Fruit fly (Drosophila melanogaster): ENCODE measurements around the gene Irp-1A.

Gene Irp-1A

DNA sequence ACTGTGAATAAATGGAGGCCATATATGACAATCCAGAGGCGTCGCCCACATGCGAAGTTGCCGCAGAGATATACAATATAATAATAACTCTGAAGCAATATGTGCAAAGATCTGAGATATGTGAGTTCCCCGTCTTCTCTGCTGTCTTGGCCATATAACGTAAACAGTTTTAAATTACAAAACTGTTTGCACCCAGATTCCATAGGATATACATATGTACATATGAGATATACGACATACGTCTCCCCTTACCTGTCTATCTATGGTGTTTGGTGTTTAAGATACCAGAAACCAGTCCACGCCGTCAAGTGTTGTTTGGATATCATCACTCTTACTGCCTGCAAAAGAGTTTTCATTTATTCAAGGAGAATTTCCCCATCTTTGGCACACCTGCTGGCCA, 31.9 kb upstream of the Irp-1A start:
- no peak for TF ChIP-seq achi (GFP tag; optimal IDR thresholded peaks at IDR 0.05)
- 0 out of 3 replicates have a peak, but pooled peaks have one; percentile 17 for TF ChIP-seq eg (GFP tag; IDR thresholded peaks at IDR 0.05)
- TF ChIP-seq Ets96B (tag; optimal IDR thresholded peaks at IDR 0.05), result no peak
- TF ChIP-seq fkh (GFP tag; optimal IDR thresholded peaks at IDR 0.05), result peak; percentile 71

DNA sequence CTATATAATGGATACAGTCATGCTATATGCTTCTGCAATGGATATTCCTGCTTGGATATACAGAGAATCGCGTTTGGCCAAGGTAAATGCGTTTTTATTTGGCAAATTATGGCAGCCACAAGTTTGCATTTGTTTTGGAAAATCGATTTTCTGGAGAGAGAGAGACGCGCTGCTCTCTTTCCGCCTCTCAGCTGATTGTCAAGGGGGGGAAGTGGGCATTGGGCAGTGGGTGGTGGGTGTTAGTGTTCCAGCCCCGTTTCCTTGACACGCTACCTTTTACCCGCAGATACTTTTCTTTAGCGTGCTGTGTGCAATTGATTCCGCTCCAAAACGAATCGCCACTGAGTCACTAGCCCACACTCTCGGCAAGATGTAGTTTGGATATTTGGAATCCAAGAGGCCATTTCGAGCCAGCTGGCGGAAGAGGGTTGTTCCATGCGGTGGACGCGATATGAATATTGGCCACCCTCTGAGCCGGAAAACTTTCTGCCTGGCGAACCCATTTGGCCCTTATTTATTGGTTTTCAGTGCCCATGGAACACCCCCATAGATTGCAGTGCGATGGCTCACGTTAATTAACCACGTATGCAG, 30.9 kb upstream of the Irp-1A start:
- TF ChIP-seq eg (GFP tag; IDR thresholded peaks at IDR 0.05) (0 out of 3 replicates have a peak, but pooled peaks have one; percentile 11), CG6163 (GFP tag; IDR thresholded peaks at IDR 0.05) (no peak)

DNA sequence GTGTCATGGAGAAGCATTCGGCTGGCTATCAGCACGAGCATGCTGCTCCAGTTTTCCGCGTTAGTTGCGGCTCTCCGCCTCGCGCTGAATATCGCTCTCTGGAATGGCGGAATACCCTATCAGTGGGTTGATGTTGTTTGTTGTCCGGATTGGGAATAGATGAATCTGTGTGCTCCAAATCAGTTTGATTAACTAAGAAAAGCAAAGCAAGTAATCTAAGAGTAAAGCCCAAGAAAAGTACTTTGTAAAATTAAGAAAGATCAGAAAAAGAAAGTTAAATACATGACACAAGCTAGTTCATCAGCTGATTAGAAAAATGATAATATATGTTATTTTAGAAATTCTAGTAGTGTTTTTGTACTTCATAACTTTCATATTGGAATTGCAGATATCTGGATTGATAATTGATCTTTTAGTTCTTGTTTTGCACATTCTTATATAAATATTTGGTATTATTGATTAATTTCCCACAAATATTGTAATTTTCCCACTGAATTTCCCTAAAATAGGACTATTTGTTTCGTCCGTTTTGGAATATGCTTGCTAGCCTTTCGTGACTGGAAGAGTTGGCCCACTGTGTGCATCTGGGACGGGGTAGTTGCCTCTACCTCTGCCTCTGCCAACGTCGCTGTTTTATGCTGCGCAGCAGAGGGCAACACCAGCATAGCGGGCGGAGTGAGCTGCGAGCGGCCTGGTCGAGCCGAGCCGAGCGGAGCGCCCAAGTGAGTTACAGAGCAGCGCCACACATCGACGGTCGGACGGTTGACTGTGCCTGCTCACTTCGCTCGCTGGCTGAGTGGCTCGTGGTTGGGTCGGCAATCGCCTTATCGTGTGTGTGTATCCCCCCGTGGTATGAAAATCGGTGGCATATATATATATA, 29.7 kb upstream of the Irp-1A start:
- TF ChIP-seq net (GFP tag; optimal IDR thresholded peaks at IDR 0.05) (no peak), CG4318 (GFP tag; optimal IDR thresholded peaks at IDR 0.05) (peak; percentile 51), acj6 (GFP tag; optimal IDR thresholded peaks at IDR 0.05) (no peak), CG10631 (GFP tag; optimal IDR thresholded peaks at IDR 0.05) (peak; percentile 23), OdsH (GFP tag; optimal IDR thresholded peaks at IDR 0.05) (peak; percentile 28), CG9139 (GFP tag; optimal IDR thresholded peaks at IDR 0.05) (no peak), ss (GFP tag; optimal IDR thresholded peaks at IDR 0.05) (no peak), CG6854 (GFP tag; optimal IDR thresholded peaks at IDR 0.05) (no peak), CG6808 (GFP tag; optimal IDR thresholded peaks at IDR 0.05) (no peak), CG8319 (GFP tag; optimal IDR thresholded peaks at IDR 0.05) (no peak), CG11762 (GFP tag; optimal IDR thresholded peaks at IDR 0.05; ENCODE audit: insufficient read depth) (no peak), Blimp-1 (GFP tag; optimal IDR thresholded peaks at IDR 0.05) (no peak), vri (GFP tag; optimal IDR thresholded peaks at IDR 0.05) (no peak), Eip78C (GFP tag) (peak; percentile 78), CG15336 (GFP tag; IDR thresholded peaks at IDR 0.05) (0 out of 2 replicates have a peak, but pooled peaks have one; percentile 7), CG16779 (tag; optimal IDR thresholded peaks at IDR 0.05) (peak; percentile 45), salr (GFP tag; optimal IDR thresholded peaks at IDR 0.05) (peak in 1 of 2 experiments; percentile 60), CG3032 (tag; optimal IDR thresholded peaks at IDR 0.05) (no peak), eg (GFP tag; IDR thresholded peaks at IDR 0.05) (peak; percentile 56; the same call in 2 of the 3 replicates), CG34406 (GFP tag; optimal IDR thresholded peaks at IDR 0.05) (no peak), Ets21C (GFP tag; optimal IDR thresholded peaks at IDR 0.05) (no peak), Gug (GFP tag; IDR thresholded peaks at IDR 0.05) (0 out of 2 replicates have a peak, but pooled peaks have one; percentile 22), Eip75B (GFP tag; optimal IDR thresholded peaks at IDR 0.05) (peak; percentile 16), Smox (GFP tag; optimal IDR thresholded peaks at IDR 0.05) (no peak), achi (GFP tag; optimal IDR thresholded peaks at IDR 0.05) (peak; percentile 38), CG11902 (GFP tag; optimal IDR thresholded peaks at IDR 0.05) (no peak), CG11294 (GFP tag; IDR thresholded peaks at IDR 0.05) (peak; percentile 13; the same call in 1 of the 2 replicates), dac (GFP tag; optimal IDR thresholded peaks at IDR 0.05) (peak; percentile 10), fd59A (GFP tag; optimal IDR thresholded peaks at IDR 0.05) (no peak), Met (GFP tag; optimal IDR thresholded peaks at IDR 0.05) (no peak), Hr4 (GFP tag; optimal IDR thresholded peaks at IDR 0.05) (peak; percentile 42), CG6163 (GFP tag; IDR thresholded peaks at IDR 0.05) (peak; percentile 68), Sox102F (GFP tag; optimal IDR thresholded peaks at IDR 0.05) (no peak), svp (GFP tag) (peak; percentile 68), esn (GFP tag; optimal IDR thresholded peaks at IDR 0.05) (peak; percentile 14), CG3919 (GFP tag; optimal IDR thresholded peaks at IDR 0.05) (no peak), pdm3 (GFP tag; optimal IDR thresholded peaks at IDR 0.05) (no peak), CG32006 (GFP tag; optimal IDR thresholded peaks at IDR 0.05) (peak; percentile 77), CG6276 (GFP tag; optimal IDR thresholded peaks at IDR 0.05) (peak; percentile 55), Hr38 (GFP tag; optimal IDR thresholded peaks at IDR 0.05) (no peak), Sox15 (GFP tag; optimal IDR thresholded peaks at IDR 0.05) (no peak)
